Fruit fly (Drosophila melanogaster) S2 (cell line): ENCODE data around the gene Mf.

Source experiments
- CG8478 ChIP-seq: fragments of >200 bp; optimal IDR thresholded peaks from 2 replicates; lab custom pipeline; 2018
- CTCF ChIP-seq, 2 experiments: fragments of >200 bp; optimal IDR thresholded peaks; 2 replicates each; lab custom pipeline; 2018

- TF ChIP-seq CG8478 (lab: Kevin White, UChicago) (no peak), CTCF (optimal IDR thresholded peaks at IDR 0.05; lab: Kevin White, UChicago) (no peak)
These were observed 53.2 kb downstream of the Mf start for dm6 chr3R:15128060-15128459.
